Worm (Caenorhabditis elegans) whole organism, midembryonic: ENCODE data around the gene inx-8.

Experiments
- cog-1 ChIP-seq: sonication (generic microtip); optimal IDR thresholded peaks from 2 replicates; lab custom pipeline; 2016; ENCODE audit warnings: missing genetic modification characterization, missing compliant biosample characterization
- flt-1 ChIP-seq: fragments of 200-800 bp; sonication (Bioruptor generic); IDR thresholded peaks from 2 replicates; pipeline ENCODE4 v1.3.6; 2022; ENCODE audit warnings: missing genetic modification characterization, missing compliant biosample characterization
- klf-2 ChIP-seq: fragments of 200-800 bp; sonication (Bioruptor generic); conservative IDR thresholded peaks from 2 replicates; pipeline ENCODE4 v1.3.6; 2022; ENCODE audit warnings: missing genetic modification reagents, missing genetic modification characterization, missing compliant biosample characterization
- med-1 ChIP-seq: sonication (generic microtip); optimal IDR thresholded peaks from 2 replicates; lab custom pipeline; 2017; ENCODE audit warnings: missing genetic modification characterization, mild to moderate bottlenecking, missing compliant biosample characterization, antibody characterized with exemption, missing genetic modification reagents; ENCODE audit not compliant: insufficient read depth
- ref-1 ChIP-seq: fragments of 200-800 bp; sonication (Bioruptor generic); conservative IDR thresholded peaks from 2 replicates; pipeline ENCODE4 v1.3.6; 2022; ENCODE audit warnings: missing genetic modification reagents, missing genetic modification characterization, missing compliant biosample characterization
- tab-1 ChIP-seq: fragments of 200-800 bp; sonication (Bioruptor generic); IDR thresholded peaks from 2 replicates; pipeline ENCODE4 v1.3.6; 2022; ENCODE audit warnings: missing genetic modification characterization, missing compliant biosample characterization
- ztf-29 ChIP-seq: fragments of 200-800 bp; sonication (Bioruptor generic); IDR thresholded peaks from 2 replicates; pipeline ENCODE4 v1.3.6; 2022; ENCODE audit warnings: missing genetic modification reagents, missing genetic modification characterization, missing compliant biosample characterization

- no peak for TF ChIP-seq cog-1 (tag; lab: Kevin White, UChicago)
- no peak for TF ChIP-seq med-1 (GFP tag; lab: Kevin White, UChicago)
- no peak for TF ChIP-seq klf-2 (GFP tag; lab: Robert Waterston, UW)
- no peak for TF ChIP-seq flt-1 (GFP tag; lab: Robert Waterston, UW)
- TF ChIP-seq tab-1: no peak
- no peak for TF ChIP-seq ztf-29
- no peak for TF ChIP-seq ref-1 (GFP tag; lab: Robert Waterston, UW)
Measured at ce11 chrIV:11700100-11700499, 26.5 kb downstream of the inx-8 start.
